Worm (Caenorhabditis elegans): ENCODE measurements around the gene ZC204.12.

Gene ZC204.12

ce11 chrII:1613972-1614371 lies 43.1 kb downstream of the ZC204.12 start, which contains the start of gene fbxa-164:
fbxa-164 (minus strand) TSS chrII:1614072.
- no peak for TF ChIP-seq mep-1 (tag; optimal IDR thresholded peaks at IDR 0.05)
- no peak for TF ChIP-seq nhr-28 (tag; optimal IDR thresholded peaks at IDR 0.05)
- TF ChIP-seq sptf-1 (tag; optimal IDR thresholded peaks at IDR 0.05): no peak
- no peak for TF ChIP-seq lin-32 (GFP tag; optimal IDR thresholded peaks at IDR 0.05)
- TF ChIP-seq zip-8 (tag; optimal IDR thresholded peaks at IDR 0.05): no peak
- no peak for TF ChIP-seq ztf-11 (tag; optimal IDR thresholded peaks at IDR 0.05)

ce11 chrII:1610630-1611029 lies 46.5 kb downstream of the ZC204.12 start, which contains the start of gene fbxa-163:
fbxa-163 (minus strand) TSS chrII:1610730.
- TF ChIP-seq ztf-11 (tag; optimal IDR thresholded peaks at IDR 0.05) (no peak), bed-3 (GFP tag; optimal IDR thresholded peaks at IDR 0.05) (no peak), nhr-12 (tag; optimal IDR thresholded peaks at IDR 0.05) (no peak)

ce11 chrII:1608915-1609314 lies 48.2 kb downstream of the ZC204.12 start:
- TF ChIP-seq mab-5 (tag; optimal IDR thresholded peaks at IDR 0.05) (no peak), snpc-4 (tag; optimal IDR thresholded peaks at IDR 0.05) (no peak), ceh-39 (tag; optimal IDR thresholded peaks at IDR 0.05) (no peak), nhr-237 (tag; optimal IDR thresholded peaks at IDR 0.05) (no peak), drap-1 (GFP tag; optimal IDR thresholded peaks at IDR 0.05) (no peak), nhr-12 (tag; optimal IDR thresholded peaks at IDR 0.05) (no peak), unc-120 (tag; optimal IDR thresholded peaks at IDR 0.05; ENCODE audit: poor library complexity, severe bottlenecking) (no peak), zip-8 (tag; optimal IDR thresholded peaks at IDR 0.05) (no peak), M03D4.4 (tag; optimal IDR thresholded peaks at IDR 0.05) (no peak), sem-2 (GFP tag; optimal IDR thresholded peaks at IDR 0.05) (no peak)

ce11 chrII:1607575-1607974 lies 49.5 kb downstream of the ZC204.12 start:
- no peak for TF ChIP-seq sem-2 (GFP tag; optimal IDR thresholded peaks at IDR 0.05)
- no peak for TF ChIP-seq nhr-28 (tag; optimal IDR thresholded peaks at IDR 0.05)
- TF ChIP-seq snpc-4 (tag; optimal IDR thresholded peaks at IDR 0.05): no peak
- TF ChIP-seq drap-1 (GFP tag; optimal IDR thresholded peaks at IDR 0.05): no peak
- no peak for TF ChIP-seq ces-1 (GFP tag; optimal IDR thresholded peaks at IDR 0.05)
- no peak for TF ChIP-seq unc-62 (GFP tag; optimal IDR thresholded peaks at IDR 0.05)
- TF ChIP-seq ham-2 (GFP tag; optimal IDR thresholded peaks at IDR 0.05): no peak
- no peak for TF ChIP-seq ztf-11 (tag; optimal IDR thresholded peaks at IDR 0.05)
- no peak for TF ChIP-seq bed-3 (GFP tag; optimal IDR thresholded peaks at IDR 0.05)
- TF ChIP-seq blmp-1 (tag; optimal IDR thresholded peaks at IDR 0.05): no peak
- no peak for TF ChIP-seq ceh-39 (tag; optimal IDR thresholded peaks at IDR 0.05)
- TF ChIP-seq ceh-83 (GFP tag; optimal IDR thresholded peaks at IDR 0.05): no peak
- TF ChIP-seq hlh-1 (tag; optimal IDR thresholded peaks at IDR 0.05): no peak
- TF ChIP-seq nhr-237 (tag; optimal IDR thresholded peaks at IDR 0.05): no peak
